Worm (Caenorhabditis elegans) whole organism, L3 larva: ENCODE data around the gene math-6.

Source experiments
- ceh-16 ChIP-seq: sonication (generic microtip); optimal IDR thresholded peaks from 2 replicates; lab custom pipeline; 2017; ENCODE audit warnings: missing biosample characterization, missing genetic modification characterization
- ceh-28 ChIP-seq: fragments of 150-350 bp; optimal IDR thresholded peaks from 2 replicates; lab custom pipeline; 2014; ENCODE audit warnings: missing biosample characterization, missing genetic modification reagents, missing genetic modification characterization
- ceh-82 ChIP-seq: fragments of 150-350 bp; optimal IDR thresholded peaks from 2 replicates; lab custom pipeline; 2014; ENCODE audit warnings: missing biosample characterization, missing genetic modification characterization
- ceh-9 ChIP-seq: sonication (generic microtip); optimal IDR thresholded peaks from 2 replicates; lab custom pipeline; 2018; ENCODE audit warnings: missing biosample characterization, missing genetic modification characterization
- elt-1 ChIP-seq: fragments of 150-350 bp; optimal IDR thresholded peaks from 2 replicates; lab custom pipeline; 2014; ENCODE audit warnings: missing biosample characterization, missing genetic modification characterization
- elt-2 ChIP-seq: sonication (generic microtip); optimal IDR thresholded peaks from 2 replicates; lab custom pipeline; 2016; ENCODE audit warnings: missing genetic modification reagents, mild to moderate bottlenecking, missing genetic modification characterization, missing compliant biosample characterization
- eor-1 ChIP-seq, 2 experiments: fragments of 150-350 bp; optimal IDR thresholded peaks; 2 replicates each; lab custom pipeline; 2014 to 2018; ENCODE audit warnings: missing biosample characterization in 2 of 2, missing genetic modification characterization in 2 of 2
- fkh-2 ChIP-seq: fragments of 150-350 bp; optimal IDR thresholded peaks from 2 replicates; lab custom pipeline; 2014; ENCODE audit warnings: missing biosample characterization, missing genetic modification reagents, missing genetic modification characterization
- fos-1 ChIP-seq: fragments of 150-350 bp; optimal IDR thresholded peaks from 2 replicates; lab custom pipeline; 2014; ENCODE audit warnings: missing biosample characterization, missing genetic modification characterization
- hmg-11 ChIP-seq: sonication (generic microtip); optimal IDR thresholded peaks from 2 replicates; lab custom pipeline; 2016; ENCODE audit warnings: missing genetic modification characterization, missing compliant biosample characterization
- jun-1 ChIP-seq: fragments of 150-350 bp; optimal IDR thresholded peaks from 2 replicates; lab custom pipeline; 2014; ENCODE audit warnings: missing biosample characterization, missing genetic modification reagents, missing genetic modification characterization
- lin-15B ChIP-seq: fragments of 150-350 bp; optimal IDR thresholded peaks from 2 replicates; lab custom pipeline; 2014; ENCODE audit warnings: missing biosample characterization, missing genetic modification characterization
- lin-39 ChIP-seq: fragments of 150-350 bp; optimal IDR thresholded peaks from 2 replicates; lab custom pipeline; 2018; ENCODE audit warnings: missing biosample characterization, missing genetic modification reagents, missing genetic modification characterization
- lsy-12 ChIP-seq: sonication (generic microtip); optimal IDR thresholded peaks from 2 replicates; lab custom pipeline; 2016; ENCODE audit warnings: mild to moderate bottlenecking, missing genetic modification characterization, missing compliant biosample characterization
- mdl-1 ChIP-seq: fragments of 150-350 bp; optimal IDR thresholded peaks from 2 replicates; lab custom pipeline; 2014; ENCODE audit warnings: missing biosample characterization, missing genetic modification characterization
- nhr-11 ChIP-seq: fragments of 150-350 bp; optimal IDR thresholded peaks from 2 replicates; lab custom pipeline; 2014; ENCODE audit warnings: missing biosample characterization, missing genetic modification characterization
- nhr-23 ChIP-seq: fragments of 150-350 bp; optimal IDR thresholded peaks from 2 replicates; lab custom pipeline; 2014; ENCODE audit warnings: missing biosample characterization, missing genetic modification reagents, missing genetic modification characterization
- nhr-237 ChIP-seq: fragments of 150-350 bp; optimal IDR thresholded peaks from 2 replicates; lab custom pipeline; 2014; ENCODE audit warnings: missing biosample characterization, missing genetic modification characterization
- nhr-28 ChIP-seq: fragments of 150-350 bp; optimal IDR thresholded peaks from 2 replicates; lab custom pipeline; 2014; ENCODE audit warnings: missing biosample characterization, missing genetic modification characterization
- nhr-43 ChIP-seq: sonication (generic microtip); optimal IDR thresholded peaks from 2 replicates; lab custom pipeline; 2016; ENCODE audit warnings: mild to moderate bottlenecking, missing genetic modification characterization, missing compliant biosample characterization; ENCODE audit not compliant: poor library complexity, severe bottlenecking
- nhr-77 ChIP-seq: fragments of 150-350 bp; optimal IDR thresholded peaks from 2 replicates; lab custom pipeline; 2014; ENCODE audit warnings: missing biosample characterization, missing genetic modification characterization
- pha-4 ChIP-seq: fragments of 150-350 bp; optimal IDR thresholded peaks from 2 replicates; lab custom pipeline; 2014; ENCODE audit warnings: missing biosample characterization, missing genetic modification reagents, missing genetic modification characterization
- sea-2 ChIP-seq: fragments of 150-350 bp; sonication (generic microtip); optimal IDR thresholded peaks from 4 replicates; lab custom pipeline; 2014; ENCODE audit warnings: missing biosample characterization, missing genetic modification reagents, missing genetic modification characterization
- skn-1 ChIP-seq: fragments of 150-350 bp; optimal IDR thresholded peaks from 2 replicates; lab custom pipeline; 2014; ENCODE audit warnings: missing biosample characterization, missing genetic modification characterization
- tbx-2 ChIP-seq: sonication (generic microtip); optimal IDR thresholded peaks from 2 replicates; lab custom pipeline; 2016; ENCODE audit warnings: mild to moderate bottlenecking, missing genetic modification characterization, missing compliant biosample characterization
- unc-39 ChIP-seq: sonication (generic microtip); optimal IDR thresholded peaks from 4 replicates; lab custom pipeline; 2017; ENCODE audit warnings: missing biosample characterization, missing genetic modification characterization
- unc-62 ChIP-seq: fragments of 150-350 bp; sonication (generic microtip); optimal IDR thresholded peaks from 4 replicates; lab custom pipeline; 2014; ENCODE audit warnings: missing biosample characterization, missing genetic modification reagents, missing genetic modification characterization
- zag-1 ChIP-seq: fragments of 150-350 bp; optimal IDR thresholded peaks from 2 replicates; lab custom pipeline; 2014; ENCODE audit warnings: missing biosample characterization, missing genetic modification characterization
- ztf-4 ChIP-seq: fragments of 150-350 bp; optimal IDR thresholded peaks from 2 replicates; lab custom pipeline; 2014; ENCODE audit warnings: missing biosample characterization, missing genetic modification characterization

Gene math-6

DNA sequence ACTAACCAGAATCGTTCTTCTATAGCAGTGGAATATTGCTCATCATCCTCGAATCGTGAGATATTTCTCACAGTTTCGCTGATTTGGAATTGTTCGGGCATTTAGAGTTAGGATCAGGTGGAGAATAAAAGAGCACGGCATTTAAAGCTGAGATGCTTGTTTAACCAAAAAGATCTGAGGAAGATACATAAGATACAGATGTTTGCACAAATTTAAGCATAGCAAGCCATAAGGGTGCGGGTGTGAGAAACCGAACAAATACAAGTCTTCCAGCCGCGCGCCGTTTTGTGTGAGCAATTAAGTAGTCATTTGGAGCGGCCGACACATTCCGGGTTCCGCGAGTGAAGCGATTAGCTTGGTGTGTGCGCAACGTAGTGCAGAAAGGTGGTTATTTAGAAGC is 1.8 kb upstream of the math-6 start, which contains the start of gene math-7:
Gene math-7 (minus strand): TSS at position 101 of the 400 bp plus-strand sequence.
- no peak for TF ChIP-seq mdl-1
- TF ChIP-seq unc-39 (tag; lab: Kevin White, UChicago), result no peak
- no peak for TF ChIP-seq pha-4 (tag; lab: Kevin White, UChicago)
- TF ChIP-seq hmg-11 (tag; lab: Kevin White, UChicago), result no peak
- TF ChIP-seq sea-2 (GFP tag; lab: Kevin White, UChicago), result no peak
- TF ChIP-seq, all 47 proteins: peak for 0

DNA sequence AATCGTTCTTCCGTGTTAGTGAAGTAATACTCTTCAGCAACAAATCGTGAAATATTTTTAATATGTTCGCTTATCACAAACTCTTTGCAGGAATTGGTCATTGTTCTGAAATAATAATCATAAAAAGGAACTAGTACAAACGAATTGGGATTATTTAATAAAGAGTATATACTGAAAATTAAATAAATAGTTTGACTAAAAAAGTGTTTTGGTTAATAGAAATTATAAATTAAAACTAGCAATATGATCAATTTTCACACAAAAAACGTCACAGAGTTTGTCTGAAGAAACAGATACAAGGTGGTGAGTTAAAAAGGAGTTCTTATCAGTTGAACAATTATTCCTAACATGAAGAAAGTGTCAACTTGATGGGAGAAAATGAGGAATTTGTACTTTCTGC is 1.8 kb downstream of the math-6 start, which contains the start of gene math-5:
Gene math-5 (minus strand): TSS at position 101 of the 400 bp plus-strand sequence.
- no peak for TF ChIP-seq nhr-23 (tag; lab: Kevin White, UChicago)
- no peak for TF ChIP-seq nhr-28 (tag; lab: Kevin White, UChicago)
- TF ChIP-seq lsy-12 (tag; lab: Kevin White, UChicago), result no peak
- no peak for TF ChIP-seq skn-1
- no peak for TF ChIP-seq nhr-77 (tag; lab: Kevin White, UChicago)
- TF ChIP-seq tbx-2 (tag; lab: Kevin White, UChicago), result no peak
- TF ChIP-seq nhr-11 (tag; lab: Kevin White, UChicago), result no peak

DNA sequence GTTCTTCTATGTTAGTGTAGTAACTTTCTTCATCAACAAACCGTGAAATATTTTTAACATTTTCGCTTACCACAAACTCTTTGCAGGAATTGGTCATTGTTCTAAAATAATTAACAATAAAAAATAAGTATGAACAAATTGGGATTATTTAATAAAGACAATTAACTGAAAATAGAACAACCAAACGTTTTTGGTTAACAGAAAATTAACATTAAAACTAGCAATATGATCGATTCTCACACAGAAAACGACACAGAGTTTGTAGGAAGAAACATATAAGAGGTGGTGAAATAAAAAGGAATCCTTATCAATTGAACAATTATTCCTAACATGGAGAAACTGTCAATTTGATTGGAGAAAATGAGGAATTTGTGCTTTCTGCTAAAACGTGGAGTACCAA is 5.9 kb downstream of the math-6 start, which contains the start of gene math-16:
Gene math-16 (minus strand): TSS at position 101 of the 400 bp plus-strand sequence.
- no peak for TF ChIP-seq nhr-28 (tag; lab: Kevin White, UChicago)
- TF ChIP-seq nhr-77 (tag; lab: Kevin White, UChicago), result no peak
- TF ChIP-seq nhr-43 (tag; lab: Kevin White, UChicago), result no peak
- TF ChIP-seq ceh-16 (tag; lab: Kevin White, UChicago), result no peak
- no peak for TF ChIP-seq sea-2 (GFP tag; lab: Kevin White, UChicago)
- TF ChIP-seq fos-1, result no peak
- TF ChIP-seq lin-39 (tag; lab: Kevin White, UChicago), result no peak
- no peak for TF ChIP-seq hmg-11 (tag; lab: Kevin White, UChicago)
- no peak for TF ChIP-seq elt-2 (tag; lab: Kevin White, UChicago)
- no peak for TF ChIP-seq jun-1

DNA sequence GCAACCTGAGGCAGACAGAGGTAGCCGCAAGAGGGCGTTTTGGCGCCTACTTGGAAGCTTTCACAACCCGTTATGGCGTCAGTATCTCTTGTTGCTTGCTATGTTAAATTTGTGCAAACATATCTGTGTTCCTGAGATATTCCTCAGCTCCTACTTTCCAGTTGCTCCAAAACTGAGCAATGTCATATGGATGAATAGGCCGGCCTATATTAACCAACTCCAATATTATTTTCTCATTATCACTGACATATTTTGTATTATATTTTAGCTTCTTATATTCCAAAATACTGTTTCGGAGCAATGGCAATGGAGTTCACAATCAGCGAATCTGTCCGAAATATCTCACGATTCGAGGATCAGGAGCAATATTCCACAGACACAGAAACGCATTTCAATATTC is 8.9 kb downstream of the math-6 start, which contains the start of gene math-13:
Gene math-13 (plus strand): TSS at position 301 of the 400 bp plus-strand sequence.
- no peak for TF ChIP-seq nhr-237 (tag; lab: Kevin White, UChicago)
- TF ChIP-seq unc-62, result no peak
- TF ChIP-seq zag-1 (tag; lab: Kevin White, UChicago), result no peak
- no peak for TF ChIP-seq lin-15B (tag; lab: Kevin White, UChicago)
- no peak for TF ChIP-seq jun-1
- TF ChIP-seq eor-1 (tag; optimal IDR thresholded peaks at IDR 0.05; lab: Kevin White, UChicago), result no peak
- no peak for TF ChIP-seq pha-4 (tag; lab: Kevin White, UChicago)
- TF ChIP-seq mdl-1, result no peak
- no peak for TF ChIP-seq nhr-11 (tag; lab: Kevin White, UChicago)
- no peak for TF ChIP-seq fos-1
- TF ChIP-seq nhr-77 (tag; lab: Kevin White, UChicago), result no peak
- TF ChIP-seq ztf-4 (tag; lab: Kevin White, UChicago), result no peak
- TF ChIP-seq fkh-2 (tag; lab: Kevin White, UChicago), result no peak
- TF ChIP-seq nhr-28 (tag; lab: Kevin White, UChicago), result no peak
- no peak for TF ChIP-seq nhr-43 (tag; lab: Kevin White, UChicago)
- TF ChIP-seq elt-1 (tag; lab: Kevin White, UChicago), result no peak
- TF ChIP-seq skn-1, result no peak
- no peak for TF ChIP-seq ceh-9 (tag; lab: Kevin White, UChicago)
- TF ChIP-seq unc-39 (tag; lab: Kevin White, UChicago), result no peak

DNA sequence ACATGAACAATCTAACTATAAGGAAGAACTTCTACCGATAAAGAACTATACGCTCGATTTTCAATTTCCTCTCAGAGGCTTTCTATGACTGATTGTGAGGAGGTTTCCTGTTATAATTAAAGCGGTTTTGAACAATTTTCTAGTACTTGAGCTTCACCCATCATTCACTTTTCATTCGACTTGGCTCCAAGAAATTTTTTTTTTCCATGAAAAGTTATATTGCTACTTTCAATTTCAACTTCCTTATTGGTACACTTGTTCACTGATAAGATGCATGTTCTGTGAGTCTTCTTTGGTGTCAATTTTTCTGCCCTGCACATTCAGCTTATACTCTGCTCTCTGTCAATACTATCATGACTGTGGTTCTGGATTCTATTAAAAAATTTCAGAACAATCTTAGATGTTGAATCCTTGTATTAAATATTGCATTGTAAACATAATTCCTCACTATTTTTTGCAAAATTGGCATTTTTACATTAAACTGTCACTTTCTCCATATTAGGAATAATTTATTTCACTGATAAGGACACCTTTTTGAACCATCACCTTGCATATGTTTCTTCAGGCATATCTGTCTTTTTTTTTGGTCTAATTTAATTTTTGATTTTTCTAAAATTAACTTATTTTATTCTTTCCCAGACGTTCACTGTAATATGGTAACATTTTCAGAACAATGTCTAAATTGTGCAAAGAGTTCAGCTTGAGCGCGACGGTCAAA is 13.5 kb downstream of the math-6 start, which contains the start of gene math-10:
Gene math-10 (plus strand): TSS at position 668 of the 718 bp plus-strand sequence.
- TF ChIP-seq fos-1, result no peak
- peak; percentile 71 for TF ChIP-seq elt-2 (tag; lab: Kevin White, UChicago)

DNA sequence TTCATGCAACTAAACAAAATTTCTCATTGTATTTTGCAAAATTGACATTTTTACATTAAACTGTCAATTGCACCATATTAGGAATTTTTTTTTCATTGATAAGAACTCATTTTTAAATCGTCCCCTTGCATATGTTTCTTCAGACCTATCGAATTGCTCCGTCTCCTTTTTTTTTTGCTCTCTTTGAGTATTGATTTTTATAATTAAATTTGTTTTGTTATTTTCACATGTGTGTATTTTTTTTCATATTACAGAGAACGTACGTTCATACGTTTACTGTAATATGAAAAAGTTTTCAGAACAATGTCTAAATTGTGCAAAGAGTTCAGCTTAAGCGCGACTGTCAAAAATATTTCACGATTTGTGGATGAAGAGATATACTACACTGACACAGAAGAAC is 15.4 kb downstream of the math-6 start, which contains the start of gene math-14:
Gene math-14 (plus strand): TSS at position 301 of the 400 bp plus-strand sequence.
- TF ChIP-seq ceh-28 (tag; lab: Kevin White, UChicago) (no peak), ztf-4 (tag; lab: Kevin White, UChicago) (no peak), elt-2 (tag; lab: Kevin White, UChicago) (peak; percentile 29), ceh-82 (tag; lab: Kevin White, UChicago) (no peak)
